Fruit fly (Drosophila melanogaster) whole organism, prepupa: ENCODE data around the gene CG11360.

Experiments used
- CG11762 ChIP-seq: fragments of 200-800 bp; sonication (Bioruptor generic); optimal IDR thresholded peaks from 3 replicates; lab custom pipeline; 2016; ENCODE audit warnings: missing biosample characterization, missing genetic modification characterization; ENCODE audit not compliant: insufficient read depth
- Hr38 ChIP-seq: sonication (Bioruptor generic); optimal IDR thresholded peaks from 2 replicates; lab custom pipeline; 2016; ENCODE audit warnings: missing biosample characterization, missing genetic modification characterization

- no peak for TF ChIP-seq Hr38 (GFP tag; lab: Kevin White, UChicago)
- no peak for TF ChIP-seq CG11762 (GFP tag; lab: Kevin White, UChicago)
Measured at dm6 chr4:659058-659588, 11.8 kb upstream of the CG11360 start.
